Worm (Caenorhabditis elegans) whole organism, young adult: Measurements from ENCODE around the gene ZC449.5.

Source experiments
- B0019.2 ChIP-seq: fragments of 200-800 bp; sonication (Bioruptor generic); conservative IDR thresholded peaks from 2 replicates; pipeline ENCODE4 v1.3.6; 2022; ENCODE audit warnings: missing genetic modification reagents, missing genetic modification characterization, missing compliant biosample characterization
- F55B11.4 ChIP-seq: sonication (generic microtip); optimal IDR thresholded peaks from 2 replicates; lab custom pipeline; 2016; ENCODE audit warnings: missing compliant biosample characterization, missing genetic modification characterization, borderline replicate concordance; ENCODE audit not compliant: insufficient read depth
- nhr-80 ChIP-seq: sonication (generic microtip); optimal IDR thresholded peaks from 2 replicates; lab custom pipeline; 2016; ENCODE audit warnings: missing genetic modification characterization, missing compliant biosample characterization

DNA sequence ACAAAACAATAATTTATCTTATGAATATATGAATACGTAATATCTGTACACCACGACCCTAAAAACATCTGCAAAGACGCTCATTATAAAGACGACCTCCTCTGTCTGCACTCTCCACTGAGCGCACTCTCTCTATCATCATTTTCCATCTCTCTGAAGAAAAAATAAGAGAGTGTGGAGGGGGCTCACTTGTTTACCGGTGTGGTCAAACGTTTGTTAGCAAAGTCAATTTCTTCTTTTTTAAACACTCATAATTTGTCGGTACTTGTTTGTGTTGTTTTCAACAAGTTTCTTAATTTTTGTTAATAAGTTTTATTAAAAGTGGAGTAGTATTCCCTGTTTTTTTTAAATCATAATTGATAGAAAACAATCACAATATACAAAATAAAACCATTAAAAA is 48.6 kb upstream of the ZC449.5 start:
- TF ChIP-seq B0019.2 (GFP tag; lab: Robert Waterston, UW) (no peak), nhr-80 (tag; lab: Kevin White, UChicago) (no peak), F55B11.4 (tag; lab: Kevin White, UChicago) (no peak)
